Worm (Caenorhabditis elegans): ENCODE measurements around the gene C47E8.9.

Gene C47E8.9

ce11 chrV:14660608-14661355 lies 2.3 kb upstream of the C47E8.9 start, which contains the start of gene srh-17 (continued):
- TF ChIP-seq dpl-1 (GFP tag; optimal IDR thresholded peaks at IDR 0.05), result no peak

- TF ChIP-seq Y48G9A.11 (GFP tag; IDR thresholded peaks at IDR 0.05) (no peak), unc-130 (GFP tag; optimal IDR thresholded peaks at IDR 0.05) (no peak)
These were observed 2.6 kb downstream of the C47E8.9 start, which contains the start of gene C47E8.1 for ce11 chrV:14665728-14666127. TSS of gene C47E8.1 (plus strand) at chrV:14666028.

- TF ChIP-seq pqm-1 (tag; optimal IDR thresholded peaks at IDR 0.05) (no peak), F49E8.2 (tag; optimal IDR thresholded peaks at IDR 0.05; ENCODE audit: borderline replicate concordance) (no peak), unc-62 (GFP tag; optimal IDR thresholded peaks at IDR 0.05 in 1 of 2) (no peak), unc-62 (tag; optimal IDR thresholded peaks at IDR 0.05) (no peak), dmd-6 (GFP tag; IDR thresholded peaks at IDR 0.05) (no peak), saeg-2 (GFP tag; IDR thresholded peaks at IDR 0.05) (no peak)
These were observed 15.2 kb downstream of the C47E8.9 start for ce11 chrV:14678298-14678697.

ce11 chrV:14680014-14680413 lies 16.9 kb downstream of the C47E8.9 start, which contains the start of gene C47E8.3:
TSS of gene C47E8.3 (plus strand) at chrV:14680314.
- TF ChIP-seq aha-1 (tag) (peak; percentile 22), ceh-20 (GFP tag; IDR thresholded peaks at IDR 0.05) (no peak)

- TF ChIP-seq D1046.2 (GFP tag; IDR thresholded peaks at IDR 0.05), result no peak
- TF ChIP-seq daf-19 (GFP tag; conservative IDR thresholded peaks at IDR 0.05), result no peak
- TF ChIP-seq daf-16 (GFP tag; optimal IDR thresholded peaks at IDR 0.05), result no peak
- no peak for TF ChIP-seq daf-16 (tag; optimal IDR thresholded peaks at IDR 0.05)
- TF ChIP-seq F44E2.7 (GFP tag; IDR thresholded peaks at IDR 0.05), result no peak
- TF ChIP-seq snpc-4 (tag; optimal IDR thresholded peaks at IDR 0.05), result no peak
- no peak for TF ChIP-seq rbr-2 (tag; optimal IDR thresholded peaks at IDR 0.05)
- no peak for TF ChIP-seq nhr-28 (tag; optimal IDR thresholded peaks at IDR 0.05)
- TF ChIP-seq T20F7.1 (GFP tag; optimal IDR thresholded peaks at IDR 0.05), result no peak
- no peak for TF ChIP-seq F37D6.2 (tag; optimal IDR thresholded peaks at IDR 0.05)
- no peak for TF ChIP-seq egl-43 (GFP tag; IDR thresholded peaks at IDR 0.05)
- TF ChIP-seq lin-15B (tag; optimal IDR thresholded peaks at IDR 0.05), result no peak
- TF ChIP-seq lsy-2 (tag; optimal IDR thresholded peaks at IDR 0.05), result peak in 1 of 2 experiments; percentile 5
- no peak for TF ChIP-seq Y75B8A.6 (GFP tag; IDR thresholded peaks at IDR 0.05)
- TF ChIP-seq Y48G9A.11 (GFP tag; IDR thresholded peaks at IDR 0.05), result no peak
- no peak for TF ChIP-seq dpl-1 (GFP tag; optimal IDR thresholded peaks at IDR 0.05)
- no peak for TF ChIP-seq daf-12 (tag; optimal IDR thresholded peaks at IDR 0.05)
- no peak for TF ChIP-seq egl-27 (tag; optimal IDR thresholded peaks at IDR 0.05)
- TF ChIP-seq lir-3 (tag; optimal IDR thresholded peaks at IDR 0.05), result no peak
- no peak for TF ChIP-seq zip-11 (GFP tag; IDR thresholded peaks at IDR 0.05)
- TF ChIP-seq dmd-6 (GFP tag; IDR thresholded peaks at IDR 0.05), result no peak
- TF ChIP-seq nhr-111 (GFP tag; optimal IDR thresholded peaks at IDR 0.05), result no peak
- TF ChIP-seq unc-62 (GFP tag; optimal IDR thresholded peaks at IDR 0.05 in 1 of 2), result peak in 1 of 2 experiments; percentile 55
- no peak for TF ChIP-seq unc-62 (tag; optimal IDR thresholded peaks at IDR 0.05)
- TF ChIP-seq php-3 (GFP tag; IDR thresholded peaks at IDR 0.05), result no peak
- TF ChIP-seq vab-7 (GFP tag; IDR thresholded peaks at IDR 0.05), result no peak
- no peak for TF ChIP-seq nhr-77 (tag; optimal IDR thresholded peaks at IDR 0.05)
- TF ChIP-seq unc-39 (tag; optimal IDR thresholded peaks at IDR 0.05), result no peak
- TF ChIP-seq lin-1 (GFP tag; IDR thresholded peaks at IDR 0.05), result no peak
- TF ChIP-seq dve-1 (tag; optimal IDR thresholded peaks at IDR 0.05; ENCODE audit: insufficient read depth), result no peak
- TF ChIP-seq pha-4 (GFP tag; IDR thresholded peaks at IDR 0.05), result no peak
- no peak for TF ChIP-seq pha-4 (tag; optimal IDR thresholded peaks at IDR 0.05)
- TF ChIP-seq unc-130 (GFP tag; optimal IDR thresholded peaks at IDR 0.05), result no peak
- TF ChIP-seq ZK546.5 (tag; optimal IDR thresholded peaks at IDR 0.05), result no peak
- TF ChIP-seq nhr-25 (tag; optimal IDR thresholded peaks at IDR 0.05; ENCODE audit: borderline replicate concordance, insufficient read depth), result peak; percentile 8
- peak; percentile 15 for TF ChIP-seq aha-1 (tag)
- TF ChIP-seq fkh-10 (GFP tag; optimal IDR thresholded peaks at IDR 0.05), result no peak
- TF ChIP-seq nhr-237 (tag; optimal IDR thresholded peaks at IDR 0.05), result no peak
- TF ChIP-seq F10B5.3 (tag; optimal IDR thresholded peaks at IDR 0.05), result no peak
These were observed 19.8 kb downstream of the C47E8.9 start for ce11 chrV:14682870-14683269.

Measured in whole organism, L4 larva.